Worm (Caenorhabditis elegans) whole organism, L4 larva: ENCODE data around the gene col-116.

ENCODE experiments used
- D1046.2 ChIP-seq: fragments of 200-800 bp; sonication (Bioruptor generic); IDR thresholded peaks from 2 replicates; pipeline ENCODE4 v1.3.6; 2022; ENCODE audit warnings: missing genetic modification characterization, missing compliant biosample characterization
- F37D6.2 ChIP-seq: sonication (generic microtip); optimal IDR thresholded peaks from 2 replicates; lab custom pipeline; 2016; ENCODE audit warnings: mild to moderate bottlenecking, missing genetic modification characterization, missing compliant biosample characterization
- F49E8.2 ChIP-seq: sonication (generic microtip); optimal IDR thresholded peaks from 2 replicates; lab custom pipeline; 2016; ENCODE audit warnings: missing compliant biosample characterization, mild to moderate bottlenecking, missing genetic modification characterization, borderline replicate concordance
- R02D3.7 ChIP-seq: fragments of 150-350 bp; sonication (generic microtip); optimal IDR thresholded peaks from 3 replicates; lab custom pipeline; 2014; ENCODE audit warnings: missing biosample characterization, missing genetic modification characterization
- T20F7.1 ChIP-seq: fragments of 200-800 bp; sonication (Bioruptor generic); optimal IDR thresholded peaks from 2 replicates; lab custom pipeline; 2018; ENCODE audit warnings: mild to moderate bottlenecking, missing genetic modification characterization, missing compliant biosample characterization
- Y105C5A.15 ChIP-seq: fragments of 200-800 bp; sonication (Bioruptor generic); IDR thresholded peaks from 2 replicates; pipeline ENCODE4 v1.3.6; 2022; ENCODE audit warnings: missing genetic modification characterization, missing compliant biosample characterization
- Y48G9A.11 ChIP-seq: fragments of 200-800 bp; sonication (Bioruptor generic); IDR thresholded peaks from 2 replicates; pipeline ENCODE4 v1.3.6; 2022; ENCODE audit warnings: missing genetic modification reagents, missing genetic modification characterization, missing compliant biosample characterization
- ZK337.2 ChIP-seq: fragments of 200-800 bp; sonication (Bioruptor generic); IDR thresholded peaks from 2 replicates; pipeline ENCODE4 v1.3.6; 2022; ENCODE audit warnings: missing genetic modification reagents, missing genetic modification characterization, missing compliant biosample characterization
- aly-2 ChIP-seq: sonication (generic microtip); optimal IDR thresholded peaks from 2 replicates; lab custom pipeline; 2018; ENCODE audit warnings: missing biosample characterization, missing genetic modification characterization
- ceh-32 ChIP-seq: sonication (generic microtip); optimal IDR thresholded peaks from 2 replicates; lab custom pipeline; 2016; ENCODE audit warnings: mild to moderate bottlenecking, missing genetic modification characterization, missing compliant biosample characterization; ENCODE audit not compliant: poor library complexity
- ceh-82 ChIP-seq: sonication (generic microtip); optimal IDR thresholded peaks from 2 replicates; lab custom pipeline; 2017; ENCODE audit warnings: missing biosample characterization, missing genetic modification characterization
- ctbp-1 ChIP-seq: fragments of 200-800 bp; sonication (Bioruptor generic); IDR thresholded peaks from 2 replicates; pipeline ENCODE4 v1.3.6; 2022; ENCODE audit warnings: missing genetic modification reagents, missing genetic modification characterization, missing compliant biosample characterization
- daf-12 ChIP-seq: fragments of 150-350 bp; optimal IDR thresholded peaks from 2 replicates; lab custom pipeline; 2014; ENCODE audit warnings: missing biosample characterization, missing genetic modification reagents, missing genetic modification characterization
- daf-16 ChIP-seq, 3 experiments: sonication (generic microtip); optimal IDR thresholded peaks; 2 replicates each; lab custom pipeline; 2016 to 2017; ENCODE audit warnings: missing genetic modification characterization in 3 of 3, missing genetic modification reagents in 3 of 3, mild to moderate bottlenecking in 2 of 3, missing compliant biosample characterization in 2 of 3, missing biosample characterization in 1 of 3, moderate library complexity in 1 of 3
- daf-19 ChIP-seq: fragments of 200-800 bp; sonication (Bioruptor generic); conservative IDR thresholded peaks from 2 replicates; pipeline ENCODE4 v1.3.6; 2022; ENCODE audit warnings: missing genetic modification characterization, missing compliant biosample characterization
- daf-8 ChIP-seq: fragments of 200-800 bp; sonication (Bioruptor generic); IDR thresholded peaks from 2 replicates; pipeline ENCODE4 v1.3.6; 2022; ENCODE audit warnings: missing genetic modification characterization, missing compliant biosample characterization
- dmd-6 ChIP-seq: fragments of 200-800 bp; sonication (Bioruptor generic); IDR thresholded peaks from 2 replicates; pipeline ENCODE4 v1.3.6; 2022; ENCODE audit warnings: missing genetic modification reagents, missing genetic modification characterization, missing compliant biosample characterization
- dmd-8 ChIP-seq: fragments of 200-800 bp; sonication (Bioruptor generic); IDR thresholded peaks from 2 replicates; pipeline ENCODE4 v1.3.6; 2022; ENCODE audit warnings: missing genetic modification characterization, missing compliant biosample characterization
- dve-1 ChIP-seq: sonication (generic microtip); optimal IDR thresholded peaks from 2 replicates; lab custom pipeline; 2017; ENCODE audit warnings: antibody characterized with exemption, mild to moderate bottlenecking, missing genetic modification characterization, missing compliant biosample characterization; ENCODE audit not compliant: insufficient read depth
- egl-27 ChIP-seq: sonication (generic microtip); optimal IDR thresholded peaks from 3 replicates; lab custom pipeline; 2017; ENCODE audit warnings: missing biosample characterization, missing genetic modification reagents, missing genetic modification characterization
- fkh-10 ChIP-seq: fragments of 150-350 bp; optimal IDR thresholded peaks from 2 replicates; lab custom pipeline; 2014; ENCODE audit warnings: missing biosample characterization, missing genetic modification reagents, missing genetic modification characterization
- gei-8 ChIP-seq: fragments of 200-800 bp; sonication (Bioruptor generic); optimal IDR thresholded peaks from 2 replicates; lab custom pipeline; 2018; ENCODE audit warnings: mild to moderate bottlenecking, missing genetic modification characterization, missing compliant biosample characterization
- lin-1 ChIP-seq: fragments of 200-800 bp; sonication (Bioruptor generic); IDR thresholded peaks from 2 replicates; pipeline ENCODE4 v1.3.6; 2022; ENCODE audit warnings: missing genetic modification reagents, missing genetic modification characterization, missing compliant biosample characterization
- lin-15B ChIP-seq: fragments of 150-350 bp; sonication (generic microtip); optimal IDR thresholded peaks from 3 replicates; lab custom pipeline; 2014; ENCODE audit warnings: missing biosample characterization, missing genetic modification characterization
- lin-38 ChIP-seq: fragments of 200-800 bp; sonication (Bioruptor generic); IDR thresholded peaks from 2 replicates; pipeline ENCODE4 v1.3.6; 2022; ENCODE audit warnings: missing genetic modification reagents, missing genetic modification characterization, missing compliant biosample characterization
- lsy-2 ChIP-seq, 2 experiments: fragments of 150-350 bp in 1 of 2; sonication (generic microtip) in 1 of 2; optimal IDR thresholded peaks; 2 replicates each; lab custom pipeline; 2014 to 2017; ENCODE audit warnings: missing biosample characterization in 2 of 2, missing genetic modification characterization in 2 of 2
- mdl-1 ChIP-seq, 2 experiments: fragments of 150-350 bp in 1 of 2; sonication (generic microtip) in 1 of 2; optimal IDR thresholded peaks; 2 replicates each; lab custom pipeline; 2014 to 2017; ENCODE audit warnings: missing biosample characterization in 2 of 2, missing genetic modification characterization in 2 of 2
- mxl-2 ChIP-seq: fragments of 200-800 bp; sonication (Bioruptor generic); conservative IDR thresholded peaks from 2 replicates; pipeline ENCODE4 v1.3.6; 2022; ENCODE audit warnings: missing genetic modification reagents, missing genetic modification characterization, missing compliant biosample characterization
- nhr-10 ChIP-seq: fragments of 150-350 bp; optimal IDR thresholded peaks from 2 replicates; lab custom pipeline; 2014; ENCODE audit warnings: missing biosample characterization, missing genetic modification characterization
- nhr-25 ChIP-seq: sonication (generic microtip); optimal IDR thresholded peaks from 2 replicates; lab custom pipeline; 2017; ENCODE audit warnings: missing genetic modification characterization, mild to moderate bottlenecking, missing compliant biosample characterization, antibody characterized with exemption, moderate library complexity, borderline replicate concordance; ENCODE audit not compliant: insufficient read depth
- nhr-41 ChIP-seq: fragments of 200-800 bp; sonication (Bioruptor generic); IDR thresholded peaks from 2 replicates; pipeline ENCODE4 v1.3.6; 2022; ENCODE audit warnings: missing genetic modification reagents, missing genetic modification characterization, missing compliant biosample characterization
- nhr-42 ChIP-seq: fragments of 200-800 bp; sonication (Bioruptor generic); IDR thresholded peaks from 2 replicates; pipeline ENCODE4 v1.3.6; 2022; ENCODE audit warnings: missing genetic modification characterization, missing compliant biosample characterization
- nhr-48 ChIP-seq: sonication (generic microtip); optimal IDR thresholded peaks from 2 replicates; lab custom pipeline; 2016; ENCODE audit warnings: mild to moderate bottlenecking, missing genetic modification characterization, missing compliant biosample characterization
- nhr-77 ChIP-seq: fragments of 150-350 bp; optimal IDR thresholded peaks from 2 replicates; lab custom pipeline; 2014; ENCODE audit warnings: missing biosample characterization, missing genetic modification characterization
- php-3 ChIP-seq: fragments of 200-800 bp; sonication (Bioruptor generic); IDR thresholded peaks from 2 replicates; pipeline ENCODE4 v1.3.6; 2022; ENCODE audit warnings: missing genetic modification reagents, missing genetic modification characterization, missing compliant biosample characterization
- rbr-2 ChIP-seq: sonication (generic microtip); optimal IDR thresholded peaks from 2 replicates; lab custom pipeline; 2016; ENCODE audit warnings: missing genotype, missing genetic modification characterization, missing compliant biosample characterization
- saeg-2 ChIP-seq: fragments of 200-800 bp; sonication (Bioruptor generic); IDR thresholded peaks from 2 replicates; pipeline ENCODE4 v1.3.6; 2022; ENCODE audit warnings: missing genetic modification reagents, missing genetic modification characterization, missing compliant biosample characterization
- sdz-12 ChIP-seq: fragments of 200-800 bp; sonication (Bioruptor generic); optimal IDR thresholded peaks from 2 replicates; lab custom pipeline; 2018; ENCODE audit warnings: mild to moderate bottlenecking, missing genetic modification characterization, missing compliant biosample characterization
- spr-1 ChIP-seq: sonication (generic microtip); optimal IDR thresholded peaks from 2 replicates; lab custom pipeline; 2016; ENCODE audit warnings: mild to moderate bottlenecking, missing genetic modification characterization, missing compliant biosample characterization
- spr-3 ChIP-seq: fragments of 200-800 bp; sonication (Bioruptor generic); optimal IDR thresholded peaks from 2 replicates; lab custom pipeline; 2018; ENCODE audit warnings: mild to moderate bottlenecking, missing genetic modification characterization, missing compliant biosample characterization
- tra-1 ChIP-seq: fragments of 200-800 bp; sonication (Bioruptor generic); IDR thresholded peaks from 2 replicates; pipeline ENCODE4 v1.3.6; 2022; ENCODE audit warnings: missing genetic modification reagents, missing genetic modification characterization, missing compliant biosample characterization
- unc-130 ChIP-seq: sonication (generic microtip); optimal IDR thresholded peaks from 2 replicates; lab custom pipeline; 2016; ENCODE audit warnings: missing genetic modification reagents, missing genetic modification characterization, missing compliant biosample characterization
- unc-39 ChIP-seq: sonication (generic microtip); optimal IDR thresholded peaks from 2 replicates; lab custom pipeline; 2017; ENCODE audit warnings: missing biosample characterization, missing genetic modification characterization
- unc-62 ChIP-seq, 3 experiments: fragments of 150-350 bp in 1 of 3; sonication (generic microtip); optimal IDR thresholded peaks in 2 of 3; peaks in 1 of 3; 1 replicate in 1 of 3; 2 replicates in 2 of 3; lab custom pipeline; 2014 to 2017; ENCODE audit warnings: missing biosample characterization in 3 of 3, missing genetic modification characterization in 3 of 3, missing genetic modification reagents in 3 of 3, missing genotype in 1 of 3
- vab-7 ChIP-seq: fragments of 200-800 bp; sonication (Bioruptor generic); IDR thresholded peaks from 2 replicates; pipeline ENCODE4 v1.3.6; 2022; ENCODE audit warnings: missing genetic modification reagents, missing genetic modification characterization, missing compliant biosample characterization
- zfp-2 ChIP-seq: sonication (generic microtip); optimal IDR thresholded peaks from 2 replicates; lab custom pipeline; 2016; ENCODE audit warnings: mild to moderate bottlenecking, missing genetic modification characterization, missing compliant biosample characterization
- zfp-3 ChIP-seq: fragments of 200-800 bp; sonication (Bioruptor generic); conservative IDR thresholded peaks from 2 replicates; pipeline ENCODE4 v1.3.6; 2022; ENCODE audit warnings: missing genetic modification reagents, missing genetic modification characterization, missing compliant biosample characterization
- zip-11 ChIP-seq: fragments of 200-800 bp; sonication (Bioruptor generic); IDR thresholded peaks from 2 replicates; pipeline ENCODE4 v1.3.6; 2022; ENCODE audit warnings: missing genetic modification characterization, missing compliant biosample characterization
- ztf-11 ChIP-seq: fragments of 150-350 bp; optimal IDR thresholded peaks from 2 replicates; lab custom pipeline; 2014; ENCODE audit warnings: missing biosample characterization, missing genetic modification characterization

Gene col-116

DNA sequence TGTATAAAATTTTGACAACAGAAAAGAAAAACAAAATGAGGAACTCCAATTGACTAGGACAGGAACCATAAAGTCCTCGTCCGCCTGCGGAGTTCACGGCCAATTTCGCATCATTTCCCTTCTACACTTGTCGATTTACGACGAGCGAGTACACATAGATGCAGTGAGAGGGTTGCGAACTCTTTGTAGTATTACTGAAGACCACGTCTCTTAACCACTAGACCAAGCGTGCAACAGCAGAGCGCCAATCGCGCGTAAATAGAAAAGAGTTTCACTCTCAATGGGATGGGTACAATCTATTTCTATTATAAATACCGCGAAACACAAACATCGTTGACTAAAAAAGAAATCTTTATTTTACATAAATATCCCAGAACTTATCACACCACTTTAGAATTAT is 19.7 kb downstream of the col-116 start (continued):
- TF ChIP-seq gei-8 (GFP tag; lab: Kevin White, UChicago) (peak; percentile 29), Y48G9A.11 (GFP tag; lab: Robert Waterston, UW) (peak; percentile 68), daf-16 (GFP tag; optimal IDR thresholded peaks at IDR 0.05; lab: Kevin White, UChicago) (peak; percentile 42 to 88), daf-16 (tag; optimal IDR thresholded peaks at IDR 0.05; lab: Kevin White, UChicago) (peak; percentile 85), mdl-1 (tag; optimal IDR thresholded peaks at IDR 0.05; lab: Kevin White, UChicago) (peak in 1 of 2 experiments; percentile 53), lin-38 (peak; percentile 79), php-3 (GFP tag; lab: Robert Waterston, UW) (0 out of 2 replicates have a peak, but pooled peaks have one; percentile 54), daf-12 (no peak), mxl-2 (no peak), fkh-10 (GFP tag; lab: Kevin White, UChicago) (no peak), R02D3.7 (tag; lab: Kevin White, UChicago) (peak; percentile 77), vab-7 (GFP tag; lab: Robert Waterston, UW) (peak; percentile 74), dmd-6 (peak; percentile 74), zip-11 (GFP tag; lab: Robert Waterston, UW) (peak; percentile 54; the same call in 1 of the 2 replicates), ctbp-1 (GFP tag; lab: Robert Waterston, UW) (peak; percentile 77; the same call in 1 of the 2 replicates), F37D6.2 (tag; lab: Kevin White, UChicago) (peak; percentile 45), daf-8 (no peak), lin-1 (GFP tag; lab: Robert Waterston, UW) (0 out of 2 replicates have a peak, but pooled peaks have one; percentile 49), tra-1 (GFP tag; lab: Robert Waterston, UW) (peak; percentile 57; the same call in 1 of the 2 replicates), lin-15B (tag; lab: Kevin White, UChicago) (no peak), daf-19 (GFP tag; lab: Robert Waterston, UW) (peak; percentile 88), nhr-77 (peak; percentile 48), saeg-2 (GFP tag; lab: Robert Waterston, UW) (no peak), D1046.2 (GFP tag; lab: Robert Waterston, UW) (peak; percentile 61; the same call in 1 of the 2 replicates), egl-27 (tag; lab: Kevin White, UChicago) (no peak), sdz-12 (GFP tag; lab: Kevin White, UChicago) (no peak), spr-3 (GFP tag; lab: Kevin White, UChicago) (peak; percentile 51), nhr-25 (no peak), dve-1 (tag; lab: Kevin White, UChicago) (peak; percentile 76), aly-2 (tag; lab: Kevin White, UChicago) (no peak), unc-39 (tag; lab: Kevin White, UChicago) (no peak), unc-130 (GFP tag; lab: Kevin White, UChicago) (peak; percentile 71), nhr-10 (tag; lab: Kevin White, UChicago) (no peak), ceh-32 (tag; lab: Kevin White, UChicago) (no peak), unc-62 (GFP tag; optimal IDR thresholded peaks at IDR 0.05 in 1 of 2; lab: Kevin White, UChicago) (no peak), unc-62 (tag; optimal IDR thresholded peaks at IDR 0.05; lab: Kevin White, UChicago) (no peak), nhr-42 (GFP tag; lab: Robert Waterston, UW) (peak; percentile 76), T20F7.1 (peak; percentile 73), nhr-48 (tag; lab: Kevin White, UChicago) (peak; percentile 46), zfp-2 (tag; lab: Kevin White, UChicago) (peak; percentile 21), lsy-2 (tag; optimal IDR thresholded peaks at IDR 0.05; lab: Kevin White, UChicago) (peak in 1 of 2 experiments; percentile 4), Y105C5A.15 (GFP tag; lab: Robert Waterston, UW) (peak; percentile 83), nhr-41 (peak; percentile 21; the same call in 1 of the 2 replicates), rbr-2 (peak; percentile 79), spr-1 (tag; lab: Kevin White, UChicago) (peak; percentile 32), ZK337.2 (GFP tag; lab: Robert Waterston, UW) (peak; percentile 41; the same call in 1 of the 2 replicates), zfp-3 (GFP tag; lab: Robert Waterston, UW) (peak; percentile 62; the same call in 1 of the 2 replicates), F49E8.2 (tag; lab: Kevin White, UChicago) (peak; percentile 53), ceh-82 (tag; lab: Kevin White, UChicago) (no peak), ztf-11 (no peak), dmd-8 (GFP tag; lab: Robert Waterston, UW) (peak; percentile 67; the same call in 1 of the 2 replicates)
